Fruit fly (Drosophila melanogaster) whole organism, pupa: ENCODE data around the gene SppL.

Experiments used
- CG13204 ChIP-seq: fragments of 200-800 bp; sonication (Bioruptor generic); optimal IDR thresholded peaks from 2 replicates; lab custom pipeline; 2018; ENCODE audit warnings: missing biosample characterization, mild to moderate bottlenecking, missing genetic modification characterization, moderate library complexity
- gl ChIP-seq: fragments of 200-800 bp; sonication (Bioruptor generic); optimal IDR thresholded peaks from 2 replicates; lab custom pipeline; 2018; ENCODE audit warnings: missing biosample characterization, mild to moderate bottlenecking, missing genetic modification characterization

DNA sequence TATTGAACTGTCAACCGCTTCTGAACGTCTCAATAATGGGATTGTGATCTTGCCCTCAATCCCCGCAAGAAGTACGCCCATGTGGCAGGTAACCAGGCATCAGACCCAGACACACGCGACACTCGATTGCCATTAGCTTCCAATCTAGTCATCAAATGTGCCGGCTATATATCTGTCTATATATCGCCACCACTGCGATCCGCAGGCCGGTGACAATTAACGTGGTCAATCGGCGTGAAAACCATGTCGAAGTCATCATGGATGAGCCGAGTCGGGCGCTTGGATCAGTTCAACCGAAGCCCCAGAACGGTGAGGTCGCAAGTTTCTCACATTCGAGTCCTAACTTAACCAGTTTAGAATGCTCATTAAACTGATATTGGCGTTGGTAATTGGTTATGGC lies 13.7 kb downstream of the SppL start, which contains the start of gene Sodq:
- TF ChIP-seq CG13204 (no peak), gl (tag; lab: Kevin White, UChicago) (no peak)
